Worm (Caenorhabditis elegans) whole organism, early embryonic: ENCODE measurements around the gene C16A11.3.

Experiments
- B0310.2 ChIP-seq: sonication (generic microtip); optimal IDR thresholded peaks from 2 replicates; lab custom pipeline; 2016; ENCODE audit warnings: mild to moderate bottlenecking, missing genetic modification characterization, missing compliant biosample characterization
- ama-1 ChIP-seq: fragments of 150-350 bp; optimal IDR thresholded peaks from 2 replicates; lab custom pipeline; 2014
- ceh-36 ChIP-seq: sonication (generic microtip); optimal IDR thresholded peaks from 2 replicates; lab custom pipeline; 2016; ENCODE audit warnings: missing genetic modification characterization, inconsistent platforms, missing compliant biosample characterization
- ets-7 ChIP-seq: sonication (generic microtip); optimal IDR thresholded peaks from 2 replicates; lab custom pipeline; 2016; ENCODE audit warnings: missing genotype, missing genetic modification characterization, missing compliant biosample characterization
- flt-1 ChIP-seq: fragments of 200-800 bp; sonication (Bioruptor generic); IDR thresholded peaks from 2 replicates; pipeline ENCODE4 v1.3.6; 2022; ENCODE audit warnings: missing genetic modification characterization, missing compliant biosample characterization
- hmg-4 ChIP-seq: fragments of 200-800 bp; sonication (Bioruptor generic); optimal IDR thresholded peaks from 2 replicates; lab custom pipeline; 2018; ENCODE audit warnings: mild to moderate bottlenecking, missing genetic modification characterization, missing compliant biosample characterization
- hnd-1 ChIP-seq: sonication (generic microtip); optimal IDR thresholded peaks from 2 replicates; lab custom pipeline; 2016; ENCODE audit warnings: missing genetic modification characterization, missing compliant biosample characterization
- scrt-1 ChIP-seq: fragments of 200-800 bp; sonication (Bioruptor generic); IDR thresholded peaks from 2 replicates; pipeline ENCODE4 v1.3.6; 2022; ENCODE audit warnings: missing genetic modification characterization, missing compliant biosample characterization
- sea-1 ChIP-seq: fragments of 200-800 bp; sonication (Bioruptor generic); conservative IDR thresholded peaks from 2 replicates; pipeline ENCODE4 v1.3.6; 2022; ENCODE audit warnings: missing genetic modification characterization, missing compliant biosample characterization
- tbx-11 ChIP-seq: fragments of 200-800 bp; sonication (Bioruptor generic); IDR thresholded peaks from 2 replicates; pipeline ENCODE4 v1.3.6; 2022; ENCODE audit warnings: missing genetic modification characterization, missing compliant biosample characterization
- tbx-37 ChIP-seq: fragments of 200-800 bp; sonication (Bioruptor generic); conservative IDR thresholded peaks from 2 replicates; pipeline ENCODE4 v1.3.6; 2022; ENCODE audit warnings: missing genetic modification reagents, missing genetic modification characterization, missing compliant biosample characterization

DNA sequence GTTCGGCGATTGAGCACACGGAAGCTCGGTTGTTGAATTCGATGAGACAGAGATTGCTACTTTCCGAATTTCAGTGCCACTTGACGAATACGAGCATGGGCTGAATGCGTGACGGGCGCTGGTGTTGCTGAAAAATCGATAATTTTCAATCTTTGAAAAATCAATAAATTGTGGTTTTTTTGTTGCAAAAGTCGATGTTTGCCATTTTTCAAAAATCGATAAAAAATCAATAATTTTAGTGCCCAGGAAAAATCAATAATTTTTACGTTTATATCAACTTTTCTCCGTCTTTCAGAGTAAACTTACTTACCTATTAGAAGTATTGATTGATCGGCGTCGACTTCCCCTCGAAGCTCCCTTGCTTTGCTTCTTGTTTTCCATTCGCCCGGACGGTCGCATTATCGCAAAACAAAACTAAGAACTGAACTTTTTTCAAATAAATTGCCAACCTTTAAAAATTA is 27.2 kb downstream of the C16A11.3 start, which contains the start of gene C16A11.7:
- TF ChIP-seq tbx-37 (GFP tag; lab: Robert Waterston, UW) (no peak), flt-1 (GFP tag; lab: Robert Waterston, UW) (no peak), hnd-1 (tag; lab: Kevin White, UChicago) (no peak), B0310.2 (tag; lab: Kevin White, UChicago) (no peak), ama-1 (lab: Kevin White, UChicago) (no peak), scrt-1 (no peak), ets-7 (tag; lab: Kevin White, UChicago) (no peak), ceh-36 (tag; lab: Kevin White, UChicago) (no peak), sea-1 (no peak), tbx-11 (GFP tag; lab: Robert Waterston, UW) (no peak), hmg-4 (no peak)
